Worm (Caenorhabditis elegans): ENCODE measurements around the gene alh-10.
A peak's percentile ranks its signal among the peaks of the same experiment; 100 is the strongest.

DNA sequence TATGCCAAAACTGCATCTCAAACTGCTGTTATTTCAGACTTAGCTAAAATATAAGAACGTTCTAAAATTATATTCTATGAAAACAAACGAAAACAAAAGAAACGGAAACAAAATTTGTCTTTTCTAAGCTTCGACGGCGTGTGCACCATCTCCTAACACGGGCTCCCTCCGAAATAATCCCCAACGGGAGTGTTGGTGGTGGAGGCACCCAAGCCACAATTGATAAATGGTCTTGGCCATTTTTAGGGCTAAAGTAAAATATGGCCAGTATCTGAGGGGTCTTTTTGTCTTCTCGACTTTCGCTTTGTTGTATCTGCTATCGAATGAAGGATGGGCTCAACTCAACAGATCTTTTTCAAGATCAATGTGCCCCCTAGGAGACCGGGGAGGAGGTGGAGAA is 31.9 kb upstream of the alh-10 start:
- TF ChIP-seq ZK546.5 (tag; optimal IDR thresholded peaks at IDR 0.05) (no peak), nhr-25 (tag; optimal IDR thresholded peaks at IDR 0.05) (no peak), nhr-11 (tag; optimal IDR thresholded peaks at IDR 0.05) (no peak), ztf-11 (tag; optimal IDR thresholded peaks at IDR 0.05) (no peak), mdl-1 (tag; optimal IDR thresholded peaks at IDR 0.05) (no peak), lsy-2 (tag; optimal IDR thresholded peaks at IDR 0.05) (no peak), elt-1 (tag; optimal IDR thresholded peaks at IDR 0.05) (no peak), mab-5 (tag; optimal IDR thresholded peaks at IDR 0.05) (peak; percentile 82), skn-1 (tag; optimal IDR thresholded peaks at IDR 0.05) (no peak), nhr-77 (tag; optimal IDR thresholded peaks at IDR 0.05) (no peak), aly-2 (tag; optimal IDR thresholded peaks at IDR 0.05) (no peak), ceh-16 (tag; optimal IDR thresholded peaks at IDR 0.05) (no peak), nhr-23 (tag; optimal IDR thresholded peaks at IDR 0.05) (no peak), lin-13 (GFP tag; optimal IDR thresholded peaks at IDR 0.05) (no peak)
